Fruit fly (Drosophila melanogaster): ENCODE data around the gene CG12480.

CG12480 gene

dm6 chrX:14211250-14211944 is 42.0 kb downstream of the CG12480 start:
- TF ChIP-seq psq (GFP tag; optimal IDR thresholded peaks at IDR 0.05): peak; percentile 55
- TF ChIP-seq CG32264 (GFP tag; optimal IDR thresholded peaks at IDR 0.05): no peak
- no peak for TF ChIP-seq OdsH (GFP tag; optimal IDR thresholded peaks at IDR 0.05)
- TF ChIP-seq Vsx2 (GFP tag; optimal IDR thresholded peaks at IDR 0.05; ENCODE audit: partially characterized antibody): peak; percentile 24
- TF ChIP-seq Mio (GFP tag; optimal IDR thresholded peaks at IDR 0.05): no peak
- no peak for TF ChIP-seq N (GFP tag; optimal IDR thresholded peaks at IDR 0.05)
- TF ChIP-seq woc (GFP tag; optimal IDR thresholded peaks at IDR 0.05): peak; percentile 23
- no peak for TF ChIP-seq brk (GFP tag; optimal IDR thresholded peaks at IDR 0.05)
- no peak for TF ChIP-seq GATAd (GFP tag; optimal IDR thresholded peaks at IDR 0.05)
- peak in 1 of 2 experiments; percentile 44 for TF ChIP-seq dl (GFP tag; optimal IDR thresholded peaks at IDR 0.05; ENCODE audit: insufficient read depth in 1 of 2, partially characterized antibody in 2 of 2)
- TF ChIP-seq h (GFP tag; optimal IDR thresholded peaks at IDR 0.05): peak; percentile 2
- TF ChIP-seq Dfd (GFP tag; optimal IDR thresholded peaks at IDR 0.05): no peak
- peak; percentile 66 for TF ChIP-seq Dif (GFP tag; optimal IDR thresholded peaks at IDR 0.05; ENCODE audit: partially characterized antibody)
- TF ChIP-seq Abd-B (GFP tag; optimal IDR thresholded peaks at IDR 0.05): no peak
- no peak for TF ChIP-seq jim (GFP tag; optimal IDR thresholded peaks at IDR 0.05)
- no peak for TF ChIP-seq Hnf4 (GFP tag; optimal IDR thresholded peaks at IDR 0.05)
- TF ChIP-seq CG9705 (GFP tag; optimal IDR thresholded peaks at IDR 0.05): no peak
- TF ChIP-seq Sp1 (GFP tag; optimal IDR thresholded peaks at IDR 0.05): no peak
- no peak for TF ChIP-seq Rel (GFP tag; optimal IDR thresholded peaks at IDR 0.05)
- TF ChIP-seq Rel (tag; optimal IDR thresholded peaks at IDR 0.05): peak; percentile 53
- TF ChIP-seq sage (GFP tag; optimal IDR thresholded peaks at IDR 0.05): no peak
- peak; percentile 31 for TF ChIP-seq fru (GFP tag; optimal IDR thresholded peaks at IDR 0.05)
- no peak for TF ChIP-seq Myc (optimal IDR thresholded peaks at IDR 0.05)
- TF ChIP-seq br (GFP tag; optimal IDR thresholded peaks at IDR 0.05): no peak
- no peak for TF ChIP-seq dsf (GFP tag; optimal IDR thresholded peaks at IDR 0.05; ENCODE audit: borderline replicate concordance)
- TF ChIP-seq HLH106 (tag; optimal IDR thresholded peaks at IDR 0.05): no peak
- no peak for TF ChIP-seq rgr (GFP tag; optimal IDR thresholded peaks at IDR 0.05)
- TF ChIP-seq pan (optimal IDR thresholded peaks at IDR 0.05): no peak
- TF ChIP-seq CrebA (GFP tag; optimal IDR thresholded peaks at IDR 0.05; ENCODE audit: borderline replicate concordance): peak; percentile 29
- no peak for TF ChIP-seq tai (GFP tag; optimal IDR thresholded peaks at IDR 0.05)
- TF ChIP-seq Jra (GFP tag; optimal IDR thresholded peaks at IDR 0.05): no peak
- no peak for TF ChIP-seq dmrt93B (GFP tag; optimal IDR thresholded peaks at IDR 0.05)
- peak in 1 of 2 experiments; percentile 7 for TF ChIP-seq foxo (GFP tag; optimal IDR thresholded peaks at IDR 0.05)
- no peak for TF ChIP-seq usp (GFP tag; optimal IDR thresholded peaks at IDR 0.05)
- TF ChIP-seq sv (GFP tag; optimal IDR thresholded peaks at IDR 0.05): no peak
- no peak for TF ChIP-seq Hr83 (GFP tag; optimal IDR thresholded peaks at IDR 0.05; ENCODE audit: poor library complexity, severe bottlenecking)
- TF ChIP-seq Hr78 (GFP tag; optimal IDR thresholded peaks at IDR 0.05): no peak
- no peak for TF ChIP-seq ey (GFP tag; optimal IDR thresholded peaks at IDR 0.05)
- TF ChIP-seq lola (GFP tag; optimal IDR thresholded peaks at IDR 0.05): no peak

- TF ChIP-seq rgr (GFP tag; optimal IDR thresholded peaks at IDR 0.05): no peak
- no peak for TF ChIP-seq ey (GFP tag; optimal IDR thresholded peaks at IDR 0.05)
- TF ChIP-seq Dif (GFP tag; optimal IDR thresholded peaks at IDR 0.05; ENCODE audit: partially characterized antibody): peak; percentile 74
- peak; percentile 53 for TF ChIP-seq Vsx2 (GFP tag; optimal IDR thresholded peaks at IDR 0.05; ENCODE audit: partially characterized antibody)
- no peak for TF ChIP-seq Hr83 (GFP tag; optimal IDR thresholded peaks at IDR 0.05; ENCODE audit: poor library complexity, severe bottlenecking)
- peak; percentile 54 to 85 for TF ChIP-seq dl (GFP tag; optimal IDR thresholded peaks at IDR 0.05; ENCODE audit: insufficient read depth in 1 of 2, partially characterized antibody in 2 of 2)
Observed at dm6 chrX:14212147-14212792, 42.9 kb downstream of the CG12480 start.
